Fruit fly (Drosophila melanogaster) whole organism, larva: ENCODE data around the gene CG15296.

Experiments
- noc ChIP-seq: fragments of 200-800 bp; sonication (Bioruptor generic); optimal IDR thresholded peaks from 3 replicates; lab custom pipeline; 2019; ENCODE audit warnings: missing biosample characterization, mild to moderate bottlenecking, missing genetic modification characterization, moderate library complexity

CG15296 gene

DNA sequence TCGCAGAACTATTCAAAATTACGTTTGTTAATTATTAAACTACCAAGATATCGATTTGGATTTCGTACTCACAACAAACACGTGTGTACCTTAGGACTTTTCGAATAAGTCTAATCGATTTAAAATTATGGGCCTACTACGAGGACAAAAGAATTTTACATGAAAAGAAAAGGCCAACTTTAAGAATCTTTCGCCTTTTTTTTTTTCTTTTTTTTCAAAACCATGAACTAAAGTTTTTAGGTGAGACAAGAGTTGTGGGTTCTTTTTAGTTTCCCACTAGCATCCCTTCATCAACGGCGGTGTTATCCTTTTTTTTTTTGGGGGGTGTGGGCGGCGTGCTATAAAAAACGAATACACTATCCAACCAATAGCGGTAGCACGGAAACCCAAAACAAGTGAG, at the start of gene CG15296:
CG15296 (minus strand) TSS at position 101 of the 400 bp plus-strand sequence.
- TF ChIP-seq noc = no peak

DNA sequence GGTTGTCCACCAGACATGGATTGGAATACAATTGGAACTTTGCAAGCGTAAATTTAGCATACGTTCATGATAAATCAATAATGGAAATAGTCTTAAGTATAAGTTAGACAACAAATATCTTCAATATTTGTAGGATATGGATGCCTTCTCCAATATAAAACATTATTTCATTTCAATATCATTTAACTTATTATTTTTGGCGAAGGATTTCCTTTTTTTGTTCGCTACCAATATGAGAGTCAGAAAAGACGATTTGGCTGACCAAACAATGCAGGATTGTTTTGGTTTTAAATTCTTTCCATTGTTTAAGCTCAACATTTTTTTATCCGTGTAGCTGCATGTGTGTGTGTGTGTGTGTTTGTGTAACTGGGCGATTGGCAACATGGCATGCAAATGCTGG, 48.8 kb upstream of the CG15296 start:
- TF ChIP-seq noc = no peak

DNA sequence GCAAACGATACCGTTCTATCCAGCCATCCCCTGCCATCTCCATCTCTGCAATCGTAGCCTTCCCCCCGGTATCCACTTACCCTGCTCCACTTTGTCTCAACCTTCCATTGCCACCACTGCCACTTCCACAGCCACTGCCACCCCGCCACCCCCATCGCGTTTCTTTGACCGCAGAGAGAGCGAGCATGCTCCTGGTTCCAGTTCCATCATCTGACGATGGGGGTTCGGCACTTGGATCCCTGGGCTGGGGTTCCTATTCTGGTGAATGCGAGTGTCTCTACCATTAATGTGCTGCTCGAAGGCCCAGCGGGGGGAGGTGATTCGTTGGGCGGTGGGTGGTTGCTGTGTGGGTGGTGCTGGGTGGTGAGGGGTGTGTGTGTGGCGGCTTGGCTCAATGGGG, 47.2 kb upstream of the CG15296 start:
- TF ChIP-seq noc = no peak

DNA sequence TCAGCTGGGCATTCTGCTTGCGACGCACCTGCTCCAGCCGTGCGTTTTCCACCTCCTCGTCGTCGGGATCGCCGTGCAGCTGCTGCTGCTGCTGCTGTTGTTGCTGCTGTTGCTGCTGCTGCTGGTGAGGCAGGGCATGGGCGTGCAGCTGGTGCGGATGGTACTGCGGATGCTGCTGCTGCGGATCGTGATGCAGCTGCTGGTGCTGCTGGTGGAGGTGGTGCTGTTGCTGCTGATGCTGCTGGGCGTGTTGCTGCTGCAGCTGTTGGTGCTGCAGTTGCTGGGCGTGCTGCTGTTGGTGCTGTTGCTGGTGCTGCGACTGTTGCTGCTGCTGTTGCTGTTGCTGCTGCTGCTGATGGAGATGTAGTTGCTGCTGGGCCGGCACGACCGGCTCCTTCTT, 41.2 kb upstream of the CG15296 start:
- no peak for TF ChIP-seq noc

DNA sequence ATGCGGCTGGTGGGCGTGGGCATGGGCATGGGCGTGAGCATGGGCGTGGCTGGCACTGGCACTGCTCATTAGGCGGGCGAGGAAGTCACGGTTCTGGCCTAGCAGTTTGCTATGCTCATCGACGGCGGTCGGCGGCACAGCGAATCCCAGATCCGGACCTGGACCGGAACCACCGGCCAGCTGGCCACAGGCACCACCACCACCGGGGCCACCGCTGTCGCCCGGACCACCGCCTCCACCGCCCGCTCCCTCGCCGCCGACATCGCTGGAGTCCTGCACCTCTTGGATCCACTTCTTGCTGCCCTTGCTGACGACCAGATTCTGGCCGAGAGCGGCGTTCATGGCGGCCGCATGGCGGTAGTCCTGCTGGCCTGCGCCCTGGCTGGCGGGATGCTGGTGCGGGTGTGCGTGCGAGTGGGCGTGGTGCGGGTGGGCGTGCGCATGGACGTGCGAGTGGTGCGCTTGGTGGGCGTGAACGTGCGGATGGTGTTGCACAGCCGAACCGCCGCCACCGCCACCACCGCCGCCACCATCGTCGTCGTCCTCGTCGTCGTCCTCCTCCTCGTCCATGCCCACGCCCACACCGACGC, 40.6 kb upstream of the CG15296 start:
- TF ChIP-seq noc = no peak

DNA sequence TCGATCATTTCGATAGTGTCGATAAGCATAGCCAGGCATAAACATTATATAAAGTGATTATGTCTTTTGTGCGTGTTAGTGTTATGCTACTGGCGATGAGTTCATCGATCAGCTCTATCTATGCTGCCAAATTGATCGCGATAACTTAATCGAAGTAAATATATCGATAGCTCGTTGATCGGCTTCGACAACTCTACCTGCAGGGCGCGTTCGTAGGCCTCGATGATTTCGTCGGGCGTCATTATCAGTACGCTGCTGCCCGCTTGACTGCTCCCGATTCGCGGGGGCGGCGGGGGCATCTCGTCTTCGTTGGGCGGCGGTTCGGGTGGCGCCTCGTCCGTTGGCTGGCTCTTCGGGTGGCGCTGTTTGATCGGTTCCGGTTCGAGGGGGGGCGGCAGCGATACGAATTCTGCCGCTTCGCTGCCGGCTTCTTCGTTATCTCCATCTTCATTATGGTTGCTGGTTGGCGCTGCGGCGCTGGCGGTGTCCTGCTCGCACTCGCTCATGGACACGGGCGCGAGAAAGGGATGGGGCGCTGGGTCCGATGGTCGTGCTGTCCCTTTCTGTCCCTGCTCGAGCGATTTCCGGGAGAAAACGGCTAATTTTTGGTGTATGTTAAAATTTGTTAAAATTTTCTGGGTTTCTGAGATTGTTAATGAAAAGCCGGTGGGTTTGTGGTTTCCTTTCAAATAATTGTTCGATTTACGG, 35.8 kb upstream of the CG15296 start, which contains the start of gene CG1628:
CG1628 (minus strand) TSS at position 658 of the 708 bp plus-strand sequence.
- TF ChIP-seq noc = no peak

DNA sequence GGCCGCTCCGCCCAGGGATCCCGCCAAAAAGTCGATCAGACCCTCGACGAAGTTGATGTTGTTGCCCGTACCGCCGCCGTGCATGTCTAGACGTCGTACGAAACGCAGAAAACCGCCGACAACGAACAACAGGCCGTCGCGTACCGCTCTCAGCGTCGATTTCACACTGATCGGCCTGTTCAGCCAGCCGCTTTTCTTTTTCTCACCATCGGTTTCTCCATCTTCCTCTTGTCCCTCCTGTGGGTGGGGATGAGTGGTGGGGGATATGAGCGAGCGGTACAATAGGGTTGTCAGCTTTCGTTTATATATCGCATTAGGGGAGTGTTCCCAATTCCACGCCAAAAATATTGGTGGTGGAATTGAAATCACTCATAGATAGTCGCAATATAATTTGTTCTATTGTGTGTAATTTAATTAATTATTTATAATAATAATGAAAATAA, 35.1 kb upstream of the CG15296 start:
- no peak for TF ChIP-seq noc

DNA sequence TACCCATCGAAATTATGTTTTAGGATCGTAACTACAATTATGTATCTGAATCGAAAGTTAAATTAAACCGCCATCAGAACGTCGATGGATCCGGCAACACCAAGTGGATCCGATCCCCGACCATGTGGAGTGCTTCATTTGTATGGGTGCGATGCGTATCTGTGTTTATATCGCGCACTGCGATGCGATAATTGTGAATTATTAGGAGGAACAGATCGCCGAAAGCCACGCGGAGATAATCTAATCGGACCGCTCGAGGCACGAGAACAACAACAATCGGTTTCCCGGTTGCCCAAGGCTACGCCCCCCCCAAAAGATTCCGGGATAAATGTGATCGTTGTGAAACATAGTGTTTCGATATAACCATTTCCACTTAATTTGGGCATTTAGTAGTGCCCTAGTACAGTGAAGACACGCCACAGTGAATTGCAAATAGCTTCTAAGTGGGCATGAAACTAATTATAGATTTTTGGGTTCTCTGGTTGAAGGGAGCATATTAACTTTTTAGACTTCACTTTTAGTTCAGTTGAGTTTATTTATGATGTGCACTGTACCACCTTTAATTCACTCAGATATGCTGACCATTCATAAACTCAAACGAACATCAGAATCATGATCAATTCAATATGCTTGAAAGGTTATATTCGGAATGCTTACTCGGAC, 34.0 kb upstream of the CG15296 start:
- no peak for TF ChIP-seq noc

DNA sequence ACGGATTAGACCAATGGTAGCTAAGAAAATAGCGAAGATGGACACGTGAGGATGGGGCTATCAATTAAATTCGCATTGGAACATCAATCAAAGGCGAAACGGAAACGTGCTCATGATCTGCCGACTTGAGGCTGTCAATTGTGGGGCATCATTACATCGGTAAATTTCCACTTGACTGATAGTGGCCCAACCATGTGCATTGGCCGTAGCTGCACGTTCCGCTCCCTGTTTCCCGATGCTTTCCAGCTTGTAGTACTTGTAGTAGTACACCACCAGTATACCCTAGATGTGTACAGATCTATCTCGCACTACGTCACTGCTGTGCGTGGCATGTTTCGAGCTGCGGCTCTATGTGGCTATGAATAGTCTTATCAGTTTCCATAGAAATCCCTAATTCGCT, 32.9 kb upstream of the CG15296 start:
- TF ChIP-seq noc = no peak

DNA sequence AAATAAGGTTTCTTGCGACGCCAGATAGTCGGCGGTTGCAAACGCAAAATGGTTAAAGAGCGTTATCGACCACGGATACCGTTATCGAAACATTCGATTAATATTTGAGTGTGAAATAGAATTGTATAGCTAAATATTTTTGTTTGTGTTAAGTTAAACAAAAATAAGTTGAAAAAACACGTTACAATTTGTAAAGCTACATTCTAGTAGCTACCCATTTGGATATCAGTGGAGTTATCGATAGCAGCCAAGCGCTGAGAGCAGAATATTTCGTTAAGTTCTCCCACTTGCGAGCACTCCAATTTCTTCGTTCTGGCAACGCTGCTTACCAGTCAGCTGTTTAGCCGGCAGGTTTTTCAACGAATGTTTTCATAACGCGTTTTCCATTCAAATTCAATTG, 29.4 kb upstream of the CG15296 start, which contains the start of the genes Hmr and CG2124:
Hmr (minus strand) TSS at position 43 of the 400 bp plus-strand sequence.
CG2124 (plus strand) TSS at position 310 of the 400 bp plus-strand sequence.
- no peak for TF ChIP-seq noc

DNA sequence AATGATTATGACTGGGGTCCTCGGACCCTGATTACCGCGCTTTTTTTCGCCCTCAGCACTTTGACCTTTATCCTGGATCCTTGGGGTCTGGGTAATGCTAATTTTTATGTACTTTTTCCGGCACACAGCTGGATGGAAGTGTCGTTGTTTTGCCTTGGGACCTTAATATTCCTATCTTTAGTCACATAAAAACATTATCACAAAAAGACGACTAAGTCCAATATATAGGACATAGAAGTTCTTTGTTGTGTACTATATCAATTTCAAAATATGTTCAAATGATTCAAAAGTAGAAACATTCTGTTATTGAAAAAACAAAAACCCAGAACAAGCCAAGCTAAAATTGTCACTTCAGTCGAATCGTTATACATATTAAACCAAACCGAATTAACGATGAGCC, 22.4 kb upstream of the CG15296 start, which contains the start of gene Rab9D:
Rab9D (plus strand) TSS at position 301 of the 400 bp plus-strand sequence.
- TF ChIP-seq noc = no peak

DNA sequence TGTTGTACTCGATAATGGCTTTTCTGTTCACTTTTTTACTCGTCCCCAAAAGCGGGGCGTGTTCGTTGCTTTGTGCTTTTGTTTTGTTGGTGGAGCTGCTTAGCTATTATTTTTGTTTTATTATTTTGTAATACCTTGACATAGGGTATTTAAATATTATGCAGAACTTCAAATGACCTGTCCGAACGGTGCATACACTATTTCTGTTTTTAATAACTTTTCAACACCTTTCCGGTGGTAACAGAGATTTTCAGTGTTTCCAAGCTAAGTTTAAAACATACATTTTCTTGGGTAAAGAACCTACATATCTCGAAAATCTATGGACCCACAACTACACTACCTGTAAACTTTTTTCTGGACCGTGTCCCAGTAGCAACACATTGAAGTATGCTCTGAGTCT, 21.1 kb upstream of the CG15296 start:
- TF ChIP-seq noc = peak; percentile 56

DNA sequence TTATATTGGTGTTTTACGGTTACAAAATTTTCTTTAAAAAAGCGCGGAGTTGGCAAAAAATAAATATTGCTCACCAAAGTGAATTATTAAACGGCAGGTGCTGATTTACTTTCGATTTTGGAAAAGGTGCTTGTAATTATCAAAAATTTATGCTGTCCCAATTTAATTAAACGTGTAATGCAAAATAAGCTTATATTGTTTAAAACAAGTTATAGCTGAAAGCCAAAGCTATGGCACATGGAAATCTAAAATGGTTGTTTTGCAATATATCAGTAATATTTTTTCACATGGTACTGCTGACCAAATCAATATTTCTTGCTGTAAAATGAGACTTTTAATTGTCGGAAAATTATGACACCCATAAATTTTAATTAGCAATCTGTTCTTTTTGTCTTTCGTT, 19.8 kb upstream of the CG15296 start:
- no peak for TF ChIP-seq noc

DNA sequence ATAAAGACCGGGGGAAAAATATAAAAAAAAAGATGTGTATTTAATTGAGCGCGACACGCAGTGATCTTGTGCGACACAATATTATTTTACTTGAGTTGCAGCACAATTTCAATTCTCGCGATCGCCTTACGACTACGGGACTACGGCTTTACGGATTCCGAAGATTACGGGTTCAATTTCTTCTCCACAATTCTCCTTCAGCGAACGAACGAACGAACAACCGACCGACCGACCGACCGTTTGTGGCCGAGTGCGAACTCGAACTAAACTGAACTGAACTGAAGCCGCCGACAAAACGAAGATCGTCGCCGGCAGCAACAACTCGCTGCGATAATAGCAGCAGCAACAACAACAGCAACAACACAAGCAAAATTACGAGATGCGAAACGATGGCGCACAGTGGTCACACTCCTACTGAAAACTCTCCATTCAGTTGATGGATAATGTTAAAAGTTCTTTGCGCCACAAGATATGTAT, 18.8 kb upstream of the CG15296 start, which contains the start of gene spri:
spri (minus strand) TSS at position 265 of the 477 bp plus-strand sequence.
- TF ChIP-seq noc = peak; percentile 31

DNA sequence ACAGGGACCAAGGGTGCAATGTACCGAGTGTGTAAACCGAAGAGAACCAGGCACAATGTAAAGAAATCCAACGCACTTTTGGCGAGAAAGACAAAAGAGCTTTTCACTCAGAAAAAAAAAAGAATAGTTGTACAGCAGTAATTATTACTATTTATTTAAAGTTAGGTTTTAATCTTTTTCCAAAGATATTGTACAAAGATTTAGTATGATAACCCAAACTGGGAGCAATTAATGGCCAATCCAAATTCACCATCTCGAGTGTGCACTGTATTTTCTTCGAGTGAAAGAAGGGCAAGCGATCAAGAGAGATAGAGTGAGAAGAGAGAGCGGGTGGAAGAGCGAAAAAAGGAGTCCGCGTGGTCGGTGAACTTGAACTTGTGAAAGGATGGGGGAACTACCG, 18.1 kb upstream of the CG15296 start:
- no peak for TF ChIP-seq noc

DNA sequence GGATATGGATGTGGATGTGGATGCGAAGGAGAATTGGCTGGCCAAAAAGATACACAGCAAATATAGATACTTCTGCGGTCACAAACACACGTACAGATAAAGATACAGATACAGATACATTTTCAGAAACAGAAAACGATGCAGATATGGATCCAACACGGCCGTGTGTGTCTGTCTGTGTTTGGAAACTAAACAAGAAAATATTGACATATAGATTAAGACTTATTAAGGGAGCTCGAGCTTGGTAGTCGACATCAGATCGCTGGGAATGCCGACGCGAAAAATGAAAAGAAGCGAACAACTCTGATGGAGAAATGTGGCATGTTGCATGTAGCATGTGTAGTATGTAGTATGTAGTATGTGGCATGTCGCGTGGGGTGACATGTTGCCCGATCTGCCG, 15.7 kb upstream of the CG15296 start:
- no peak for TF ChIP-seq noc

DNA sequence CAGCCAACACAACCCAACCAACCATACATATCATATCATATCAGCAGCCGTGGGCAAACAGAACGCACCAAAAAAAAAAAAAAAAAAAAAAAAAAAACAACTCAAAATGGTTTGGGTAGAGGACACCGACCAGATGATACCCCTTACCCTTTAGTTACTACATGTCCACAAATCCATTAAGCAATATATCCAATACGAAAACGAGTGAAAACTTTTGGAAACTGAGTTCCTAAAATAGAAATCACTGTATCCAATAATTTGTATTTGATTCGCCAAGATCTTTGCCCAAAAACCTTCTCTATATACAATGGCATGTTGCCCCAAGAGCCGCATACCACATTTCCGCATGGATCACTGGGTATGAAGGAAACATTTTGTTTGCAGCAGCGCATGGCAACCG, 15.1 kb upstream of the CG15296 start:
- TF ChIP-seq noc = no peak
